Worm (Caenorhabditis elegans): ENCODE results near the gene K07E3.1.
A peak's percentile ranks its signal among the peaks of the same experiment; 100 is the strongest.

The K07E3.1 gene

ce11 chrX:8163555-8163954 lies 53.3 kb downstream of the K07E3.1 start:
- TF ChIP-seq daf-12 (tag; optimal IDR thresholded peaks at IDR 0.05) (no peak), fkh-10 (GFP tag; optimal IDR thresholded peaks at IDR 0.05) (peak; percentile 82), lin-15B (tag; optimal IDR thresholded peaks at IDR 0.05) (peak; percentile 11), lin-39 (tag; optimal IDR thresholded peaks at IDR 0.05) (peak; percentile 85), elt-2 (tag; optimal IDR thresholded peaks at IDR 0.05) (no peak), ZK546.5 (tag; optimal IDR thresholded peaks at IDR 0.05) (no peak), nhr-23 (tag; optimal IDR thresholded peaks at IDR 0.05) (no peak), nhr-12 (tag; optimal IDR thresholded peaks at IDR 0.05) (no peak), nhr-67 (tag; optimal IDR thresholded peaks at IDR 0.05) (no peak), snpc-4 (tag; optimal IDR thresholded peaks at IDR 0.05) (peak; percentile 7), ceh-9 (tag; optimal IDR thresholded peaks at IDR 0.05) (no peak), eor-1 (tag; optimal IDR thresholded peaks at IDR 0.05) (no peak), ceh-28 (tag; optimal IDR thresholded peaks at IDR 0.05) (peak; percentile 11), zag-1 (tag; optimal IDR thresholded peaks at IDR 0.05) (no peak), nhr-43 (tag; optimal IDR thresholded peaks at IDR 0.05; ENCODE audit: poor library complexity, severe bottlenecking) (no peak), hmg-11 (tag; optimal IDR thresholded peaks at IDR 0.05) (peak; percentile 61), skn-1 (tag; optimal IDR thresholded peaks at IDR 0.05) (peak; percentile 28), ztf-11 (tag; optimal IDR thresholded peaks at IDR 0.05) (no peak), pqm-1 (tag; optimal IDR thresholded peaks at IDR 0.05) (no peak), ztf-4 (tag; optimal IDR thresholded peaks at IDR 0.05) (no peak), nfya-1 (tag; optimal IDR thresholded peaks at IDR 0.05; ENCODE audit: insufficient read depth) (peak; percentile 64)
